Worm (Caenorhabditis elegans) whole organism, young adult: ENCODE measurements around the gene T06E6.15.

Source experiments
- F37B4.10 ChIP-seq: fragments of 200-800 bp; sonication (Bioruptor generic); IDR thresholded peaks from 2 replicates; pipeline ENCODE4 v1.3.6; 2022; ENCODE audit warnings: missing genetic modification characterization, missing compliant biosample characterization
- F52B5.7 ChIP-seq: sonication (generic microtip); optimal IDR thresholded peaks from 2 replicates; lab custom pipeline; 2016; ENCODE audit warnings: mild to moderate bottlenecking, missing genetic modification characterization, missing compliant biosample characterization
- F55B11.4 ChIP-seq: sonication (generic microtip); optimal IDR thresholded peaks from 2 replicates; lab custom pipeline; 2016; ENCODE audit warnings: missing compliant biosample characterization, missing genetic modification characterization, borderline replicate concordance; ENCODE audit not compliant: insufficient read depth
- aptf-2 ChIP-seq: fragments of 200-800 bp; sonication (Bioruptor generic); conservative IDR thresholded peaks from 2 replicates; pipeline ENCODE4 v1.3.6; 2022; ENCODE audit warnings: missing genetic modification reagents, missing genetic modification characterization, missing compliant biosample characterization
- athp-1 ChIP-seq: sonication (generic microtip); optimal IDR thresholded peaks from 2 replicates; lab custom pipeline; 2017; ENCODE audit warnings: mild to moderate bottlenecking, missing genetic modification characterization, missing compliant biosample characterization
- attf-5 ChIP-seq: fragments of 200-800 bp; sonication (Bioruptor generic); optimal IDR thresholded peaks from 2 replicates; lab custom pipeline; 2018; ENCODE audit warnings: mild to moderate bottlenecking, missing genetic modification characterization, missing compliant biosample characterization
- bed-1 ChIP-seq: fragments of 200-800 bp; sonication (Bioruptor generic); IDR thresholded peaks from 2 replicates; pipeline ENCODE4 v1.3.6; 2022; ENCODE audit warnings: missing genetic modification reagents, missing genetic modification characterization, missing compliant biosample characterization
- ceh-40 ChIP-seq: fragments of 200-800 bp; sonication (Bioruptor generic); IDR thresholded peaks from 2 replicates; pipeline ENCODE4 v1.3.6; 2022; ENCODE audit warnings: missing genetic modification characterization, missing compliant biosample characterization
- efl-1 ChIP-seq: fragments of 150-350 bp; optimal IDR thresholded peaks from 2 replicates; lab custom pipeline; 2014; ENCODE audit warnings: missing biosample characterization, missing genetic modification reagents, missing genetic modification characterization
- egrh-3 ChIP-seq: fragments of 200-800 bp; sonication (Bioruptor generic); IDR thresholded peaks from 2 replicates; pipeline ENCODE4 v1.3.6; 2022; ENCODE audit warnings: missing genetic modification reagents, missing genetic modification characterization, missing compliant biosample characterization
- gei-17 ChIP-seq: fragments of 200-800 bp; sonication (Bioruptor generic); optimal IDR thresholded peaks from 2 replicates; lab custom pipeline; 2018; ENCODE audit warnings: mild to moderate bottlenecking, missing genetic modification characterization, missing compliant biosample characterization
- hmg-1.2 ChIP-seq: fragments of 200-800 bp; sonication (Bioruptor generic); IDR thresholded peaks from 2 replicates; pipeline ENCODE4 v1.3.6; 2022; ENCODE audit warnings: missing genetic modification reagents, missing genetic modification characterization, missing compliant biosample characterization
- lag-1 ChIP-seq: fragments of 200-800 bp; sonication (Bioruptor generic); IDR thresholded peaks from 2 replicates; pipeline ENCODE4 v1.3.6; 2022; ENCODE audit warnings: missing genetic modification reagents, missing genetic modification characterization, missing compliant biosample characterization
- lin-54 ChIP-seq: fragments of 200-800 bp; sonication (Bioruptor generic); optimal IDR thresholded peaks from 2 replicates; lab custom pipeline; 2018; ENCODE audit warnings: mild to moderate bottlenecking, missing genetic modification characterization, missing compliant biosample characterization
- lir-1 ChIP-seq: fragments of 200-800 bp; sonication (Bioruptor generic); conservative IDR thresholded peaks from 2 replicates; pipeline ENCODE4 v1.3.6; 2022; ENCODE audit warnings: missing genetic modification reagents, missing genetic modification characterization, missing compliant biosample characterization
- madf-3 ChIP-seq: fragments of 200-800 bp; sonication (Bioruptor generic); IDR thresholded peaks from 2 replicates; pipeline ENCODE4 v1.3.6; 2022; ENCODE audit warnings: missing genetic modification reagents, missing genetic modification characterization, missing compliant biosample characterization
- madf-6 ChIP-seq: fragments of 200-800 bp; sonication (Bioruptor generic); IDR thresholded peaks from 2 replicates; pipeline ENCODE4 v1.3.6; 2022; ENCODE audit warnings: missing genetic modification reagents, missing genetic modification characterization, missing compliant biosample characterization
- madf-8 ChIP-seq: fragments of 200-800 bp; sonication (Bioruptor generic); conservative IDR thresholded peaks from 2 replicates; pipeline ENCODE4 v1.3.6; 2022; ENCODE audit warnings: missing genetic modification reagents, missing genetic modification characterization, missing compliant biosample characterization
- mcd-1 ChIP-seq: fragments of 200-800 bp; sonication (Bioruptor generic); IDR thresholded peaks from 2 replicates; pipeline ENCODE4 v1.3.6; 2022; ENCODE audit warnings: missing genetic modification reagents, missing genetic modification characterization, missing compliant biosample characterization
- nfya-2 ChIP-seq: fragments of 200-800 bp; sonication (Bioruptor generic); IDR thresholded peaks from 2 replicates; pipeline ENCODE4 v1.3.6; 2022; ENCODE audit warnings: missing genetic modification reagents, missing genetic modification characterization, missing compliant biosample characterization
- nhr-80 ChIP-seq: sonication (generic microtip); optimal IDR thresholded peaks from 2 replicates; lab custom pipeline; 2016; ENCODE audit warnings: missing genetic modification characterization, missing compliant biosample characterization
- nhr-90 ChIP-seq: sonication (generic microtip); optimal IDR thresholded peaks from 2 replicates; lab custom pipeline; 2016; ENCODE audit warnings: missing genotype, mild to moderate bottlenecking, missing genetic modification characterization, missing compliant biosample characterization
- pbrm-1 ChIP-seq: fragments of 200-800 bp; sonication (Bioruptor generic); IDR thresholded peaks from 2 replicates; pipeline ENCODE4 v1.3.6; 2022; ENCODE audit warnings: missing genetic modification reagents, missing genetic modification characterization, missing compliant biosample characterization
- snpc-4 ChIP-seq, 5 experiments: fragments of 150-350 bp in 1 of 5; sonication (generic microtip) in 4 of 5; optimal IDR thresholded peaks; 2 replicates each; lab custom pipeline; 2014 to 2018; ENCODE audit warnings: missing genetic modification characterization in 5 of 5, missing biosample characterization in 3 of 5, antibody characterized with exemption in 2 of 5, mild to moderate bottlenecking in 2 of 5, missing compliant biosample characterization in 2 of 5, missing genotype in 2 of 5, moderate library complexity in 2 of 5, missing genetic modification reagents in 1 of 5
- somi-1 ChIP-seq: fragments of 200-800 bp; sonication (Bioruptor generic); optimal IDR thresholded peaks from 2 replicates; lab custom pipeline; 2018; ENCODE audit warnings: mild to moderate bottlenecking, missing genetic modification characterization, missing compliant biosample characterization
- tbp1 ChIP-seq: fragments of 200-800 bp; sonication (Bioruptor generic); optimal IDR thresholded peaks from 2 replicates; lab custom pipeline; 2018; ENCODE audit warnings: mild to moderate bottlenecking, missing genetic modification characterization, missing compliant biosample characterization
- tlf-1 ChIP-seq: fragments of 200-800 bp; sonication (Bioruptor generic); optimal IDR thresholded peaks from 2 replicates; lab custom pipeline; 2018; ENCODE audit warnings: mild to moderate bottlenecking, missing genetic modification characterization, missing compliant biosample characterization
- unc-62 ChIP-seq: fragments of 150-350 bp; optimal IDR thresholded peaks from 2 replicates; lab custom pipeline; 2014; ENCODE audit warnings: missing biosample characterization, missing genetic modification reagents, missing genetic modification characterization
- xnd-1 ChIP-seq: sonication (generic microtip); optimal IDR thresholded peaks from 2 replicates; lab custom pipeline; 2016; ENCODE audit warnings: missing genotype, missing genetic modification reagents, missing genetic modification characterization, missing compliant biosample characterization
- ztf-18 ChIP-seq: sonication (generic microtip); optimal IDR thresholded peaks from 2 replicates; lab custom pipeline; 2016; ENCODE audit warnings: missing genotype, mild to moderate bottlenecking, missing genetic modification characterization, missing compliant biosample characterization
- ztf-25 ChIP-seq: fragments of 200-800 bp; sonication (Bioruptor generic); IDR thresholded peaks from 2 replicates; pipeline ENCODE4 v1.3.6; 2022; ENCODE audit warnings: missing genetic modification reagents, missing genetic modification characterization, missing compliant biosample characterization
- ztf-26 ChIP-seq: sonication (generic microtip); optimal IDR thresholded peaks from 2 replicates; lab custom pipeline; 2017; ENCODE audit warnings: missing genetic modification characterization, missing compliant biosample characterization
- ztf-28 ChIP-seq: fragments of 200-800 bp; sonication (Bioruptor generic); IDR thresholded peaks from 2 replicates; pipeline ENCODE4 v1.3.6; 2022; ENCODE audit warnings: missing genetic modification reagents, missing genetic modification characterization, missing compliant biosample characterization
- ztf-3 ChIP-seq: fragments of 200-800 bp; sonication (Bioruptor generic); optimal IDR thresholded peaks from 2 replicates; lab custom pipeline; 2018; ENCODE audit warnings: mild to moderate bottlenecking, missing genetic modification characterization, missing compliant biosample characterization

Gene T06E6.15

DNA sequence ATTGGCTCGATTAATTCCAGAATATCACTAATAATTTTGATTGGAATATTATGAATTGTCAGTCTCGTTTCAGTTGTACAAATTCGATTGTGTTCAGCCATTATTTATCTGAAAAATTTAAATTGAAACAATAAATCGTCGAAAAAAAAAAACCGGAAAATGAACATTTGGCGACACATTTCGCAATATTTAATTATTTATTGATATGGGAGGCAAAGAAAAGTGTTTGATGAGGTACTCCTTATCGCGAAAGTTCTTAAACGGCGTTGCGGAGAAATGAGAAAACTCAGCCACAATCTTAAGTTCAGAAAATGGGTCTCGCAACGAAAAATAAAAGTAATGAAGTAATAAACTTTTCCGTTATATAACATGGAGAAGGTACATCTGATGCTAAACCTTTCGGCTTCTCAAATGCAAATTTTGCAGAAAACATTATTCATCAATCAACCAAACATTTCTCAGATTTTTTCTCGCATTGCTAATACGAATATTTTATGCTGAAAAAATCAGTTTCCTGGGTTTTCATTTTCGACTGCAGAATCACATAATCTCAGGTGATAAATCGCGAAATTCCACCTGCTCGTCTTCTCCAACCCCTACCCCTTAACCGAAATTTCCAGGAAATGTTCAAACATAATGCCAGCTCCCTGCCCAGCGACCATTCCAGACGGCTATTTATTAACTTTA is at the start of gene T06E6.15, which contains the start of gene sri-7:
T06E6.15 (minus strand) TSS at position 101 of the 687 bp plus-strand sequence.
sri-7 (plus strand) TSS at position 637 of the 687 bp plus-strand sequence.
- TF ChIP-seq hmg-1.2 (GFP tag; lab: Robert Waterston, UW) = no peak
- no peak for TF ChIP-seq ztf-26 (tag; lab: Kevin White, UChicago)
- TF ChIP-seq xnd-1 (tag; lab: Kevin White, UChicago) = no peak
- TF ChIP-seq F37B4.10 (GFP tag; lab: Robert Waterston, UW) = no peak
- TF ChIP-seq gei-17 = no peak
- no peak for TF ChIP-seq lin-54 (GFP tag; lab: Kevin White, UChicago)
- no peak for TF ChIP-seq lag-1
- no peak for TF ChIP-seq F55B11.4 (tag; lab: Kevin White, UChicago)
- no peak for TF ChIP-seq nhr-90 (tag; lab: Kevin White, UChicago)
- TF ChIP-seq unc-62 = no peak
- TF ChIP-seq madf-6 (GFP tag; lab: Robert Waterston, UW) = no peak
- TF ChIP-seq aptf-2 (GFP tag; lab: Robert Waterston, UW) = no peak
- no peak for TF ChIP-seq tbp1 (GFP tag; lab: Kevin White, UChicago)
- TF ChIP-seq attf-5 (GFP tag; lab: Kevin White, UChicago) = no peak
- no peak for TF ChIP-seq egrh-3 (GFP tag; lab: Robert Waterston, UW)
- TF ChIP-seq snpc-4 (GFP tag; optimal IDR thresholded peaks at IDR 0.05; lab: Kevin White, UChicago) = no peak
- no peak for TF ChIP-seq snpc-4 (tag; optimal IDR thresholded peaks at IDR 0.05; lab: Kevin White, UChicago)
- no peak for TF ChIP-seq madf-8 (GFP tag; lab: Robert Waterston, UW)
- no peak for TF ChIP-seq ztf-18 (tag; lab: Kevin White, UChicago)
- TF ChIP-seq ztf-25 (GFP tag; lab: Robert Waterston, UW) = no peak

DNA sequence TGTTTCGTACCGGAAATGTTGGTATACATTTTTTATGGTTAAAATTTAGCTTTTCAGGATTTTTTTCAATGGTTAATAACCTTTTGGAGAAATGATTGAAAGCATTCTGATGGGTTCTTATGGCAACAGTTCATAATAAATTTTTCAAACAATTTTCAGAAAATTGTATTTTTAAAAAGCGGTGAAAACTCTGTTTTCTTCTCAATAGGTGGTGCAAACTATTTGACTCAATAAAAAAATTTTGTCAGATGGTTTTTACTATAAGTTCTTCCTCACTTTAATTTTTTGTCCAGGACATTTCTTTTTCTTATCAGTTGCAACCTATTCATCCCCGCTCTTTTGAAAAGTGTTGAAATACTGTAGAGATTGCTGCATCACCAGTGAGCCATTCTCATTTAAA is 49.3 kb upstream of the T06E6.15 start, which contains the start of gene T26H5.14:
T26H5.14 (plus strand) TSS at position 301 of the 400 bp plus-strand sequence.
- TF ChIP-seq pbrm-1 (GFP tag; lab: Robert Waterston, UW) (no peak), lir-1 (GFP tag; lab: Robert Waterston, UW) (no peak), madf-3 (GFP tag; lab: Robert Waterston, UW) (no peak), bed-1 (GFP tag; lab: Robert Waterston, UW) (no peak), lin-54 (GFP tag; lab: Kevin White, UChicago) (no peak), nfya-2 (GFP tag; lab: Robert Waterston, UW) (no peak), ztf-3 (GFP tag; lab: Kevin White, UChicago) (no peak), F52B5.7 (tag; lab: Kevin White, UChicago) (no peak), efl-1 (GFP tag; lab: Kevin White, UChicago) (no peak), somi-1 (GFP tag; lab: Kevin White, UChicago) (no peak), mcd-1 (GFP tag; lab: Robert Waterston, UW) (no peak), ceh-40 (GFP tag; lab: Robert Waterston, UW) (no peak), ztf-28 (GFP tag; lab: Robert Waterston, UW) (no peak), snpc-4 (GFP tag; optimal IDR thresholded peaks at IDR 0.05; lab: Kevin White, UChicago) (no peak), snpc-4 (tag; optimal IDR thresholded peaks at IDR 0.05; lab: Kevin White, UChicago) (no peak), athp-1 (tag; lab: Kevin White, UChicago) (no peak), tlf-1 (GFP tag; lab: Kevin White, UChicago) (no peak), ztf-18 (tag; lab: Kevin White, UChicago) (no peak)

DNA sequence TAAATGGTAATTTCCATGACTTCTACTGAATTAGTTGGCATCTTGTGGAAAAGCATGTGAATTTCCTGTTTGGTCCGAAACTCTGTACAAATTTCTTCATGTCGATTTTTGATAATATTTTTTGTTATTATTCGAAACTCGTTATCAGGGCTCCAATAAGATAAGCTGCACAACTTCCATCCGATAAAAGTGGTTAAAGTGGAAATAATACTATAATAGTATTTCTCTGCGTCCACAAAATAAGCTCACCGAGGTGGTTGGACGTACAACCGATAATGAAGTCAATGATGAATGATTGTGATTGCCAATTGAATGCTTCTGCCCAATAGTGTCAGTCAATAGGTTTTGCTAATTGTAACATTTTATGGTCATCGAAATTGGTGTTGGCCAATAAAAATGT is 48.8 kb upstream of the T06E6.15 start, which contains the start of gene T26H5.4:
T26H5.4 (minus strand) TSS at position 294 of the 400 bp plus-strand sequence.
- no peak for TF ChIP-seq ztf-28 (GFP tag; lab: Robert Waterston, UW)
- TF ChIP-seq nhr-80 (tag; lab: Kevin White, UChicago) = peak; percentile 3
